Worm (Caenorhabditis elegans): ENCODE measurements around the gene nas-4.

nas-4 gene

DNA sequence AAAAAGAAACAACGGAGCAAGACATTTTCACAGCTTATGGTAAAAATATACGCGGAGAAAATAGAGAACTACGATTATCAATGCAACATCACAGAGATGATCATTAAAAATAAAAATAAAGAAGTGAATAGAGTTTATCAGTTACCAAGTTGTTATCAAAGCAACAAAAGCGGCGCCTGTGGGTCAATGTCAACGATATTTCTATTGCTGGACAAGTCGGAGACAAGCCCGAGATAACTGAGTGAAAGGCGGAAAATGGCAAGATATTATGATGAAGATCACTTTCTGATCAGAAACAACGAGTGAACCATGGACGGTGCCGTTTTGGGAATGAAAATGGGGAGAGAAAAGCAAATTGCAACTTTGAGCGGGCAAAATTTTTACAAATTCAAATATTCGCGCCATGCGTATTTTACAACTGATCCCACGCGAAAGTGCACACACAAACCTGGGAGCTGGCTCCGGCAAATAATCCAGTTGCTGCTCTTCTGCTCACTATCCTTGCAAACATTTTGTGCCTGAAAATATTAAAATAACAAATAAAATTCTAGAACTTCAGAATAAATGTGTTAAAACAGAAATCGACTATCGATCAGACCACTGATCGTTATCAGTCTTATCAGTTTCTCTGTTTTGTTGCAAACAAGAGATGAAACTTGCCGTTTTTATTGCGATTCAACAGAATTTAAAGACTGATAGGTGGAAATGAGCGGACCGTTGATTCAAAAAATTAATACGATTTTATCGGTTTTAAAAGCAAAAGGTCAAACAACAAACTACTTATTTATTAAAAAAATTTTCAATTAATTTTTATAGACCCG lies 27.1 kb upstream of the nas-4 start, which contains the start of gene mel-32:
mel-32 (minus strand) TSS at position 696 of the 821 bp plus-strand sequence.
- TF ChIP-seq hrde-1 (tag; optimal IDR thresholded peaks at IDR 0.05; ENCODE audit: borderline replicate concordance) (peak; percentile 12), C17E4.6 (GFP tag; IDR thresholded peaks at IDR 0.05) (peak; percentile 65; the same call in 1 of the 2 replicates), tlf-1 (GFP tag; optimal IDR thresholded peaks at IDR 0.05) (peak; percentile 80), ceh-100 (GFP tag; IDR thresholded peaks at IDR 0.05) (no peak), dpff-1 (tag; optimal IDR thresholded peaks at IDR 0.05) (no peak), him-1 (tag; optimal IDR thresholded peaks at IDR 0.05) (peak; percentile 55), K11D2.4 (GFP tag; IDR thresholded peaks at IDR 0.05) (no peak), C06A6.2 (GFP tag; conservative IDR thresholded peaks at IDR 0.05) (no peak), lin-54 (GFP tag; optimal IDR thresholded peaks at IDR 0.05) (peak; percentile 80), Y67H2A.10 (GFP tag; conservative IDR thresholded peaks at IDR 0.05) (0 out of 2 replicates have a peak, but pooled peaks have one; percentile 36), cebp-2 (GFP tag; IDR thresholded peaks at IDR 0.05) (no peak), snpc-1.3 (tag; optimal IDR thresholded peaks at IDR 0.05; ENCODE audit: insufficient read depth) (no peak), akir-1 (GFP tag; optimal IDR thresholded peaks at IDR 0.05) (no peak), fkh-3 (tag; optimal IDR thresholded peaks at IDR 0.05) (no peak), rec-8 (tag; optimal IDR thresholded peaks at IDR 0.05) (no peak), let-607 (tag; optimal IDR thresholded peaks at IDR 0.05) (peak in 1 of 2 experiments; percentile 21), pbrm-1 (GFP tag; IDR thresholded peaks at IDR 0.05) (peak; percentile 65), attf-6 (GFP tag; IDR thresholded peaks at IDR 0.05) (0 out of 2 replicates have a peak, but pooled peaks have one; percentile 58), B0261.1 (tag; optimal IDR thresholded peaks at IDR 0.05) (no peak), B0019.2 (GFP tag; conservative IDR thresholded peaks at IDR 0.05) (peak; percentile 75), lir-1 (GFP tag; conservative IDR thresholded peaks at IDR 0.05) (peak; percentile 82), lsl-1 (GFP tag; optimal IDR thresholded peaks at IDR 0.05) (peak; percentile 76), Y79H2A.3 (GFP tag; conservative IDR thresholded peaks at IDR 0.05) (peak; percentile 72; the same call in 1 of the 2 replicates), hlh-12 (tag; optimal IDR thresholded peaks at IDR 0.05) (no peak), F52B5.7 (tag; optimal IDR thresholded peaks at IDR 0.05) (no peak), ceh-40 (GFP tag; IDR thresholded peaks at IDR 0.05) (no peak), snpc-1.1 (tag; optimal IDR thresholded peaks at IDR 0.05; ENCODE audit: insufficient read depth) (no peak), nhr-179 (tag; optimal IDR thresholded peaks at IDR 0.05) (no peak), ama-1 (optimal IDR thresholded peaks at IDR 0.05) (no peak), ama-1 (GFP tag; optimal IDR thresholded peaks at IDR 0.05) (no peak), F55B11.4 (tag; optimal IDR thresholded peaks at IDR 0.05; ENCODE audit: borderline replicate concordance, insufficient read depth) (no peak), die-1 (tag; optimal IDR thresholded peaks at IDR 0.05) (no peak), tbx-9 (tag; optimal IDR thresholded peaks at IDR 0.05; ENCODE audit: borderline replicate concordance) (no peak), gei-17 (GFP tag; optimal IDR thresholded peaks at IDR 0.05) (no peak), Y53G8AR.9 (GFP tag; conservative IDR thresholded peaks at IDR 0.05) (peak; percentile 76; the same call in 1 of the 2 replicates), ztf-6 (GFP tag; IDR thresholded peaks at IDR 0.05) (no peak), snpc-3.4 (tag; optimal IDR thresholded peaks at IDR 0.05) (no peak), lin-35 (GFP tag; optimal IDR thresholded peaks at IDR 0.05) (peak; percentile 21 to 55 (median 33)), K12H6.12 (tag; optimal IDR thresholded peaks at IDR 0.05) (no peak), F39B2.1 (GFP tag; IDR thresholded peaks at IDR 0.05) (no peak), B0035.1 (tag; optimal IDR thresholded peaks at IDR 0.05) (no peak), ceh-91 (GFP tag; IDR thresholded peaks at IDR 0.05) (peak; percentile 92), nfya-2 (GFP tag; IDR thresholded peaks at IDR 0.05) (no peak), madf-8 (GFP tag; conservative IDR thresholded peaks at IDR 0.05) (peak; percentile 88), lin-40 (tag; optimal IDR thresholded peaks at IDR 0.05) (peak; percentile 3), egl-44 (GFP tag; IDR thresholded peaks at IDR 0.05) (no peak)
